Worm (Caenorhabditis elegans) whole organism, L1 larva: ENCODE data around the gene brp-1.

Source experiments
- sox-4 ChIP-seq: sonication (generic microtip); optimal IDR thresholded peaks from 2 replicates; lab custom pipeline; 2016; ENCODE audit warnings: missing genetic modification characterization, missing compliant biosample characterization
- ztf-11 ChIP-seq, 2 experiments: sonication (generic microtip); optimal IDR thresholded peaks; 2 replicates each; lab custom pipeline; 2016 to 2017; ENCODE audit warnings: missing genetic modification characterization in 2 of 2, missing biosample characterization in 1 of 2, missing compliant biosample characterization in 1 of 2

DNA sequence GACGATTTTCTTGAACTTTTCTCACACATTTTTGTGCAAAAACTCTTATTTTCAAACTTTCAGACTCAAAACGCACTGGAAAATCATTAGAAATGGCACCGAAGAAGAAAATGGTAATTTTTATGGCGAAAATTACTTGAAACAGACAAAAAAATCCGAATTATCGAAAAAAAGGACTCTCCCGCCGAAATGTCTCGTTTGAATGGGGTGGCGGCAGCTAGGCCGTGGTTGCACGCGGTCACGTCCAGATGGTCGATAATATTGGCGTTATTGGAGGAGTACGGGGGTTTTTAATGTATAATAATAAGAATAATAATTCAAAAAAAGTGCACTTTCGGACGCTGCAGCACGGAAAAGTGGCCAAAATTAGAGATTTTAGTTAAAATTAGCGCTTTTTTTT, 45.9 kb upstream of the brp-1 start, which contains the start of gene Y56A3A.31:
- TF ChIP-seq ztf-11 (tag; optimal IDR thresholded peaks at IDR 0.05; lab: Kevin White, UChicago) (no peak), sox-4 (tag; lab: Kevin White, UChicago) (no peak)
